Worm (Caenorhabditis elegans) whole organism, midembryonic: ENCODE results near the gene cut-2.

Experiments used
- cog-1 ChIP-seq: sonication (generic microtip); optimal IDR thresholded peaks from 2 replicates; lab custom pipeline; 2016; ENCODE audit warnings: missing genetic modification characterization, missing compliant biosample characterization
- flt-1 ChIP-seq: fragments of 200-800 bp; sonication (Bioruptor generic); IDR thresholded peaks from 2 replicates; pipeline ENCODE4 v1.3.6; 2022; ENCODE audit warnings: missing genetic modification characterization, missing compliant biosample characterization
- klf-2 ChIP-seq: fragments of 200-800 bp; sonication (Bioruptor generic); conservative IDR thresholded peaks from 2 replicates; pipeline ENCODE4 v1.3.6; 2022; ENCODE audit warnings: missing genetic modification reagents, missing genetic modification characterization, missing compliant biosample characterization
- med-1 ChIP-seq: sonication (generic microtip); optimal IDR thresholded peaks from 2 replicates; lab custom pipeline; 2017; ENCODE audit warnings: missing genetic modification characterization, mild to moderate bottlenecking, missing compliant biosample characterization, antibody characterized with exemption, missing genetic modification reagents; ENCODE audit not compliant: insufficient read depth
- tab-1 ChIP-seq: fragments of 200-800 bp; sonication (Bioruptor generic); IDR thresholded peaks from 2 replicates; pipeline ENCODE4 v1.3.6; 2022; ENCODE audit warnings: missing genetic modification characterization, missing compliant biosample characterization
- ztf-23 ChIP-seq: fragments of 200-800 bp; sonication (Bioruptor generic); IDR thresholded peaks from 2 replicates; pipeline ENCODE4 v1.3.6; 2022; ENCODE audit warnings: missing genetic modification reagents, missing genetic modification characterization, missing compliant biosample characterization
- ztf-29 ChIP-seq: fragments of 200-800 bp; sonication (Bioruptor generic); IDR thresholded peaks from 2 replicates; pipeline ENCODE4 v1.3.6; 2022; ENCODE audit warnings: missing genetic modification reagents, missing genetic modification characterization, missing compliant biosample characterization

ce11 chrV:13372821-13373220 is 41.9 kb upstream of the cut-2 start:
- TF ChIP-seq ztf-23 (GFP tag; lab: Robert Waterston, UW) (no peak), tab-1 (no peak), flt-1 (GFP tag; lab: Robert Waterston, UW) (no peak), med-1 (no peak), ztf-29 (GFP tag; lab: Robert Waterston, UW) (no peak), klf-2 (GFP tag; lab: Robert Waterston, UW) (no peak), cog-1 (no peak)
